Fruit fly (Drosophila melanogaster) whole organism, adult: ENCODE data around the gene Cyp4ac1.

Experiments
- CG11617 ChIP-seq: fragments of 200-800 bp; sonication (Bioruptor generic); optimal IDR thresholded peaks from 2 replicates; lab custom pipeline; 2017; ENCODE audit warnings: mild to moderate bottlenecking, missing biosample characterization, missing genetic modification reagents, missing genetic modification characterization
- CG12768 ChIP-seq: fragments of 200-800 bp; sonication (Bioruptor generic); optimal IDR thresholded peaks from 2 replicates; lab custom pipeline; 2017; ENCODE audit warnings: missing biosample characterization, missing genetic modification characterization, mild to moderate bottlenecking, moderate library complexity, missing genetic modification reagents
- CG14711 ChIP-seq: fragments of 200-800 bp; sonication (Bioruptor generic); optimal IDR thresholded peaks from 2 replicates; lab custom pipeline; 2018; ENCODE audit warnings: missing biosample characterization, mild to moderate bottlenecking, missing genetic modification characterization, moderate library complexity
- CG1620 ChIP-seq: fragments of 200-800 bp; sonication (Bioruptor generic); optimal IDR thresholded peaks from 2 replicates; lab custom pipeline; 2016; ENCODE audit warnings: missing biosample characterization, missing genetic modification characterization
- CG33017 ChIP-seq: fragments of 200-800 bp; sonication (Bioruptor generic); optimal IDR thresholded peaks from 2 replicates; lab custom pipeline; 2018; ENCODE audit warnings: missing biosample characterization, mild to moderate bottlenecking, missing genetic modification characterization, moderate library complexity
- CG5204 ChIP-seq: fragments of 200-800 bp; sonication (Bioruptor generic); optimal IDR thresholded peaks from 2 replicates; lab custom pipeline; 2016; ENCODE audit warnings: missing biosample characterization, missing genetic modification characterization
- CG7045 ChIP-seq: fragments of 200-800 bp; sonication (Bioruptor generic); optimal IDR thresholded peaks from 2 replicates; lab custom pipeline; 2017; ENCODE audit warnings: missing biosample characterization, mild to moderate bottlenecking, missing genetic modification characterization
- CG7101 ChIP-seq: fragments of 200-800 bp; sonication (Bioruptor generic); optimal IDR thresholded peaks from 2 replicates; lab custom pipeline; 2018; ENCODE audit warnings: missing biosample characterization, mild to moderate bottlenecking, missing genetic modification characterization, moderate library complexity
- Clk ChIP-seq: fragments of 200-800 bp; sonication (Bioruptor generic); optimal IDR thresholded peaks from 2 replicates; lab custom pipeline; 2017; ENCODE audit warnings: missing biosample characterization, missing genetic modification characterization
- Crg-1 ChIP-seq: fragments of 200-800 bp; sonication (Bioruptor generic); optimal IDR thresholded peaks from 2 replicates; lab custom pipeline; 2016; ENCODE audit warnings: missing biosample characterization, missing genetic modification characterization
- Hr96 ChIP-seq: fragments of 200-800 bp; sonication (Bioruptor generic); optimal IDR thresholded peaks from 2 replicates; lab custom pipeline; 2016; ENCODE audit warnings: missing biosample characterization, missing genetic modification characterization
- Mnt ChIP-seq: fragments of 200-800 bp; sonication (Bioruptor generic); optimal IDR thresholded peaks from 2 replicates; lab custom pipeline; 2016; ENCODE audit warnings: missing biosample characterization, mild to moderate bottlenecking, missing genetic modification characterization
- bab1 ChIP-seq: fragments of 200-800 bp; sonication (Bioruptor generic); optimal IDR thresholded peaks from 3 replicates; lab custom pipeline; 2019; ENCODE audit warnings: missing biosample characterization, mild to moderate bottlenecking, missing genetic modification characterization, moderate library complexity
- cic ChIP-seq: fragments of 200-800 bp; sonication (Bioruptor generic); optimal IDR thresholded peaks from 2 replicates; lab custom pipeline; 2017; ENCODE audit warnings: missing biosample characterization, mild to moderate bottlenecking, missing genetic modification characterization, moderate library complexity
- cnc ChIP-seq, 2 experiments: fragments of >200 bp; optimal IDR thresholded peaks; 2 replicates each; lab custom pipeline; 2017
- kay ChIP-seq: fragments of 200-800 bp; sonication (Bioruptor generic); peaks from one replicate; lab custom pipeline; 2016; ENCODE audit warnings: missing biosample characterization, missing genetic modification characterization, borderline replicate concordance
- ovo ChIP-seq: fragments of 200-800 bp; sonication (Bioruptor generic); optimal IDR thresholded peaks from 2 replicates; lab custom pipeline; 2016; ENCODE audit warnings: missing biosample characterization, missing genetic modification characterization
- pad ChIP-seq: fragments of 200-800 bp; sonication (Bioruptor generic); optimal IDR thresholded peaks from 3 replicates; lab custom pipeline; 2017; ENCODE audit warnings: missing biosample characterization, missing genetic modification characterization, mild to moderate bottlenecking, moderate library complexity, missing genetic modification reagents
- tj ChIP-seq: fragments of 200-800 bp; sonication (Bioruptor generic); optimal IDR thresholded peaks from 3 replicates; lab custom pipeline; 2017; ENCODE audit warnings: missing biosample characterization, mild to moderate bottlenecking, missing genetic modification characterization, moderate library complexity
- toe ChIP-seq: fragments of 200-800 bp; sonication (Bioruptor generic); optimal IDR thresholded peaks from 2 replicates; lab custom pipeline; 2016; ENCODE audit warnings: missing biosample characterization, missing genetic modification characterization

Cyp4ac1 gene

DNA sequence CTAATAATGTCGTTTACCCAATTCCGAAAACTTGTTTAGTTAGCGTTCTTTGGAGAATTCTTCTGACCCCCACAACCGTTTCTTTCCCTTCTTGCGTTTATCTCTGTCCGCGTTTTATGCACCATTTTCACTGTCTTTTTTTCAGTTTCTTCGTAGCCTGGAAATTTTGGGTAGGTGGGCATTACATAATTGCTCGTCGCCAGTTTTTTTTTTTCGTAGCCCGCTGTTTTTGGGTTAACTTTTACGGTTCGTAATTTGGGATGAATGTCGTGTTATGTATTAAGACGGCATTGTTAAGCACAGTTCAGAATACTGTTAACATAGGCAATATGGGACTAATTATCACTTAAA lies 34.1 kb downstream of the Cyp4ac1 start:
- no peak for TF ChIP-seq kay (GFP tag; lab: Kevin White, UChicago)
- peak; percentile 70 for TF ChIP-seq tj (GFP tag; lab: Kevin White, UChicago)
- no peak for TF ChIP-seq ovo (GFP tag; lab: Kevin White, UChicago)
- TF ChIP-seq CG7101 (tag; lab: Kevin White, UChicago): no peak
- TF ChIP-seq CG1620 (GFP tag; lab: Kevin White, UChicago): no peak
- TF ChIP-seq CG12768 (GFP tag; lab: Kevin White, UChicago): no peak
- no peak for TF ChIP-seq toe
- TF ChIP-seq CG33017: no peak
- TF ChIP-seq CG14711: no peak

DNA sequence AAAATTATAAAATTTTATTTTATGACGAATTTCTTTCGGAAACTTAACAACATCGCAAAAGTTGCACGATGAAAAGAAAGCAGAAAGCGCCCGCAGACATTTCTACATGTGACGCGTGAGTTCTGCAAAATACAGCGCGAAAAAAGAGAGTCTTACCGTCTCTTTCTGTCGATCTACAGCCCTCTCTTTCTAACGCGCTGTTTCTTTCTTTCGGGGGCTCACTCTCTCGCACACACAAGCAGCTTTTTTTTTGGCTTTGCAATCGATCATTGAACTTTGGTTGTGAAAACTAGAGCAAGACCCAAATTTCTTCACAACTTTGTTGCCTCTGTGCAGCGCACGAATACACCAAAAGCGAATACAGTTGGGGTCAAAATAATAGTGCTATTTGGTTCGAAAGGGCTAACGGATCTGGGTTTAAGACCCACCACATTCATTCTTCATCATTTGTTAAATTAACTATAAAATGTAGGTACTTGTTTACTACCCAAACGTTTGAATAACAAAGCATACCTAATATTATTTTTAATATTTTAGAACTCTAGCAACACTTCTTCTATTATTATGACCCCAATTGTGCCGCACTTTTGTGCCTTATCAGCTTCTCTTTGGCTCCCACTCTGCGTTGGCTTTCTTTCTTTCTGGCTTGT lies 35.3 kb downstream of the Cyp4ac1 start:
- TF ChIP-seq CG11617 (GFP tag; lab: Kevin White, UChicago) (peak; percentile 69), bab1 (peak; percentile 80), CG14711 (peak; percentile 75), Clk (GFP tag; lab: Kevin White, UChicago) (no peak), kay (GFP tag; lab: Kevin White, UChicago) (no peak), CG7101 (tag; lab: Kevin White, UChicago) (peak; percentile 81), ovo (GFP tag; lab: Kevin White, UChicago) (peak; percentile 14), CG1620 (GFP tag; lab: Kevin White, UChicago) (peak; percentile 37), cic (GFP tag; lab: Kevin White, UChicago) (no peak), cnc (optimal IDR thresholded peaks at IDR 0.05; lab: Kevin White, UChicago) (no peak), toe (no peak), CG7045 (GFP tag; lab: Kevin White, UChicago) (peak; percentile 15), Crg-1 (GFP tag; lab: Kevin White, UChicago) (peak; percentile 54), CG12768 (GFP tag; lab: Kevin White, UChicago) (peak; percentile 7), tj (GFP tag; lab: Kevin White, UChicago) (peak; percentile 86), Hr96 (GFP tag; lab: Kevin White, UChicago) (no peak), CG33017 (peak; percentile 74), CG5204 (GFP tag; lab: Kevin White, UChicago) (peak; percentile 10), Mnt (GFP tag; lab: Kevin White, UChicago) (peak; percentile 3), pad (GFP tag; lab: Kevin White, UChicago) (peak; percentile 31)

DNA sequence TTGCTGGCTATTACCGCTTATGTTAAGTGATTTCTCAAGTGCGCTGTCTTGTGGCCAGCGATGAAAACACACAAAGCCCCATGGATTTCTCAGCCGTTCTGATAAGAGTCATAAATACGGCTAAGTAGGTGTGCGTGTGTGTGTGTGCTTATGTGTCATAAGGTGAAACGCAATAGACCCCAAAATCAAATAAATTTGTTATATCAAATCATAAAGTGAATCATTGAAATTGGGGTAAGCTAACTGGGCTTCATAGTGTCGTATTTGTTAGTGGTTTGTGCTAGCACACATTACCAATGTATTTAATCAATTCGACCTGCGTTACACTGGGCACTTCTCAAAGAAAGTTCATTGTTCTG lies 35.8 kb downstream of the Cyp4ac1 start:
- no peak for TF ChIP-seq CG7101 (tag; lab: Kevin White, UChicago)
- no peak for TF ChIP-seq CG5204 (GFP tag; lab: Kevin White, UChicago)
- peak; percentile 17 for TF ChIP-seq cic (GFP tag; lab: Kevin White, UChicago)

DNA sequence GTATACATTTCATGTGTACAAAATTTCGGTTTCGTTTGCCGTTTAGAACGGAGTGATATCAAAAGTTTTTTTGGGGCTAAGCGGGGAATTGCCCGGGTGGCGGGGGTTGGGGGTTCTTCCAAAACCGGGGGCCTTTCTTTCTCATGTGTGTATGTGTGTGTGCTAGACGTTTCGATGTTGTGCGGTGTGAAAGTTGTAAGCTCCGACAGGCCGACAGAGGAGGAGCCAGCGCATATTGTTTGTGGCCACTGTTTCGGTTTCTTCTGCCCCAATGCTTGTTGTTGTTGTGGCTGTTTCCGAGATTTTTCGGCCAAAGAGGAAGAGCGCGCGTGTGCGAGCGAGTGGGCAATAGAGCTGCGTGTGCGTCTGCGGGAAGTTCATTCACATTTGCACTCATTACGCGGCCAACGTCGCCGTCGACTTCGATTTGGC lies 36.5 kb downstream of the Cyp4ac1 start:
- TF ChIP-seq CG1620 (GFP tag; lab: Kevin White, UChicago) (no peak), CG14711 (no peak), toe (no peak), CG7045 (GFP tag; lab: Kevin White, UChicago) (no peak), pad (GFP tag; lab: Kevin White, UChicago) (no peak), CG5204 (GFP tag; lab: Kevin White, UChicago) (no peak), Clk (GFP tag; lab: Kevin White, UChicago) (no peak), CG7101 (tag; lab: Kevin White, UChicago) (no peak), CG12768 (GFP tag; lab: Kevin White, UChicago) (no peak), Mnt (GFP tag; lab: Kevin White, UChicago) (no peak), ovo (GFP tag; lab: Kevin White, UChicago) (no peak), Hr96 (GFP tag; lab: Kevin White, UChicago) (no peak), cic (GFP tag; lab: Kevin White, UChicago) (no peak), kay (GFP tag; lab: Kevin White, UChicago) (no peak)

DNA sequence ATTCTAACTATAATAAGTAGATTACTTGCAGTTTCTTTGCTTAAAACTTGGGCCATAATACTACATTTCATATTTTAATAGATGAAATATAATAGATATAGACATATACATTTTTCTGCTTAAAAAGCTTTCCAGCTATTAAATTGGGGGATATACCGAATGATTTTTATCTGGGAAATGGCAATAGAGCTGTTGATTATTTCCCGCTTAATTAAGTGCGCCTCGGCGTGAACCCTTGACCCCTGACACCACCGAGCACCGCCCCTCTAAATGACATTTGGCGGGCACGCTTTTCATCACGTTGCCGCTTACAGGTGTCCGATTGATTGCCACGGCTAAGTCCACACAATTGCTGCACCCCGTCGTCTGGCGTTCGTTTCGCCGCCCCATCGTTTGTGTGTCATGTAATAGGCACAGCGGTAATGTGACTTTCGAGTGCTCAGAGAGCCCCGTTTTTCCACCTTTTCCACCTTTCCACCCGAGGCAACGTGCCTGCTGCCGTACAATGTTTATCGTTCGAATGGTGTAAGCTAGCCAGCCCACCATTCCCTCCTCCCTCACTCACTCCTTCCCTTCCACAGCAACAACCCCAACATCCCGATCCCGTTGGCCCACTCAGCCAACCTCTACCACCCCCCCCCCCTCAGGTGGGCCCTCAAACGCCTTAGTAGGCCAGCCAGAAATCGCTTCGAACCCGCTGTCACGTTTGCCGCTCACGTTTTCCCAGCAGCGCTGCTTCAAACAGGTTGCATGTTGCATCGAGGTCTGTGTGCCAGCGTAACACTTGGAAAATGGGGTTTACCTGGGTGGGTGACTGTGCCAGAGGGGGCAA lies 37.2 kb downstream of the Cyp4ac1 start:
- TF ChIP-seq CG1620 (GFP tag; lab: Kevin White, UChicago) (no peak), ovo (GFP tag; lab: Kevin White, UChicago) (peak; percentile 80), Clk (GFP tag; lab: Kevin White, UChicago) (peak; percentile 99), Mnt (GFP tag; lab: Kevin White, UChicago) (peak; percentile 63), kay (GFP tag; lab: Kevin White, UChicago) (peak; percentile 82), CG33017 (peak; percentile 6), cic (GFP tag; lab: Kevin White, UChicago) (peak; percentile 80), pad (GFP tag; lab: Kevin White, UChicago) (peak; percentile 39), CG12768 (GFP tag; lab: Kevin White, UChicago) (peak; percentile 78), Crg-1 (GFP tag; lab: Kevin White, UChicago) (no peak), CG11617 (GFP tag; lab: Kevin White, UChicago) (no peak), tj (GFP tag; lab: Kevin White, UChicago) (peak; percentile 33)

DNA sequence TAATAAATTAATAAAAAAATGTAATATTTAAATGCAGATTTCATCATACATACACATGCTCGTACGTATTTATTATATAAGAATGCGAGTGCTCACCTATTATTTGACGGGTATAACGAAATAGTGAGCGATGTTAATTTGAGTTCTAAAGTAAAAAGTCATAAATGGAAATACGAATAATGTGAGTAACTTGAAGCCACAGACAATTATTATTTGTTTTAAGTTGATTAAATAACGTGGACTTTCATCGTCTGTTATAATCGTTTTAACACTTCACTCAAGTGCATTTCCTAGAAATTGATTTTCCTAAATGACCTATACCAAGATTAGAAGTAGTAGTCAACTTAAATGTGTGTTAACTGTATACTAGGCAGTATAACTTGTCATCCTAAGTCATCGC lies 38.5 kb downstream of the Cyp4ac1 start:
- TF ChIP-seq toe (peak; percentile 46), pad (GFP tag; lab: Kevin White, UChicago) (no peak), cic (GFP tag; lab: Kevin White, UChicago) (no peak), CG33017 (peak; percentile 67), kay (GFP tag; lab: Kevin White, UChicago) (no peak), CG1620 (GFP tag; lab: Kevin White, UChicago) (peak; percentile 1), CG14711 (peak; percentile 65), tj (GFP tag; lab: Kevin White, UChicago) (no peak), Mnt (GFP tag; lab: Kevin White, UChicago) (no peak), Hr96 (GFP tag; lab: Kevin White, UChicago) (peak; percentile 57), CG11617 (GFP tag; lab: Kevin White, UChicago) (peak; percentile 29), cnc (optimal IDR thresholded peaks at IDR 0.05; lab: Kevin White, UChicago) (peak in 1 of 2 experiments; percentile 21), bab1 (peak; percentile 38), CG12768 (GFP tag; lab: Kevin White, UChicago) (peak; percentile 58), ovo (GFP tag; lab: Kevin White, UChicago) (peak; percentile 61), CG5204 (GFP tag; lab: Kevin White, UChicago) (peak; percentile 77), Clk (GFP tag; lab: Kevin White, UChicago) (no peak), Crg-1 (GFP tag; lab: Kevin White, UChicago) (peak; percentile 8), CG7101 (tag; lab: Kevin White, UChicago) (peak; percentile 71), CG7045 (GFP tag; lab: Kevin White, UChicago) (peak; percentile 66)
